Worm (Caenorhabditis elegans): Measurements from ENCODE around the gene Y22D7AR.3.

DNA sequence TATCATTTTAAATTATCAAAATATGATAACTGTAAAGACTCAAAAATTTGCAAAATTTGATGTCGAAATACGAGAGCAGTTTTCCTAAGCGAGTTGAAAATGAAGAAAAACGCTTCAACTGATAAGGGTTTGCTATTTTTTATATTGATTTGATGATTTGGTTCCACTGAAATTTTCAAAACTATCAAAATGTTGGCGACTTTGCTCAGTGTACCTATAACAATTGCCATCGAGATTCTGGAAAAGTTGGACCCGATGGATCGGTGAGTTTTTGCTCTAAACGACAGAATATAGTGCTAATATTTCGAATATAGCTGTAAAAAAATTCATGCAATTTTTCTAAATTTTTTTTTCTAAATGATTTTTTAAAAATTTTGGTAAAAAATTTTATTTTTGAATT lies 40.1 kb upstream of the Y22D7AR.3 start, which contains the start of the genes fbxa-13 and Y22D7AR.2:
- TF ChIP-seq flt-1 (GFP tag; IDR thresholded peaks at IDR 0.05) (no peak), med-1 (GFP tag; optimal IDR thresholded peaks at IDR 0.05; ENCODE audit: insufficient read depth) (no peak), ztf-23 (GFP tag; IDR thresholded peaks at IDR 0.05) (no peak), ztf-29 (GFP tag; IDR thresholded peaks at IDR 0.05) (no peak)
